Worm (Caenorhabditis elegans) whole organism, young adult: ENCODE results near the gene F42G4.5.

ENCODE experiments used
- B0035.1 ChIP-seq: sonication (generic microtip); optimal IDR thresholded peaks from 2 replicates; lab custom pipeline; 2016; ENCODE audit warnings: missing genetic modification characterization, mild to moderate bottlenecking, missing compliant biosample characterization, missing genotype, missing genetic modification reagents
- F39B2.1 ChIP-seq: fragments of 200-800 bp; sonication (Bioruptor generic); IDR thresholded peaks from 2 replicates; pipeline ENCODE4 v1.3.6; 2022; ENCODE audit warnings: missing genetic modification reagents, missing genetic modification characterization, missing compliant biosample characterization
- F52B5.7 ChIP-seq: sonication (generic microtip); optimal IDR thresholded peaks from 2 replicates; lab custom pipeline; 2016; ENCODE audit warnings: mild to moderate bottlenecking, missing genetic modification characterization, missing compliant biosample characterization
- F55B11.4 ChIP-seq: sonication (generic microtip); optimal IDR thresholded peaks from 2 replicates; lab custom pipeline; 2016; ENCODE audit warnings: missing compliant biosample characterization, missing genetic modification characterization, borderline replicate concordance; ENCODE audit not compliant: insufficient read depth
- K12H6.12 ChIP-seq: fragments of 200-800 bp; sonication (Bioruptor generic); optimal IDR thresholded peaks from 2 replicates; lab custom pipeline; 2018; ENCODE audit warnings: mild to moderate bottlenecking, missing genetic modification characterization, missing compliant biosample characterization
- Y53G8AR.9 ChIP-seq: fragments of 200-800 bp; sonication (Bioruptor generic); conservative IDR thresholded peaks from 2 replicates; pipeline ENCODE4 v1.3.6; 2022; ENCODE audit warnings: missing genetic modification reagents, missing genetic modification characterization, missing compliant biosample characterization
- Y95B8A.8 ChIP-seq: fragments of 200-800 bp; sonication (Bioruptor generic); IDR thresholded peaks from 2 replicates; pipeline ENCODE4 v1.3.6; 2022; ENCODE audit warnings: missing genetic modification reagents, missing genetic modification characterization, missing compliant biosample characterization
- akir-1 ChIP-seq: fragments of 200-800 bp; sonication (Bioruptor generic); optimal IDR thresholded peaks from 2 replicates; lab custom pipeline; 2018; ENCODE audit warnings: mild to moderate bottlenecking, missing genetic modification characterization, moderate library complexity, missing compliant biosample characterization
- ama-1 ChIP-seq, 3 experiments: fragments of 150-350 bp in 1 of 3; sonication (generic microtip) in 2 of 3; optimal IDR thresholded peaks; 2 replicates each; lab custom pipeline; 2014 to 2018; ENCODE audit warnings: missing biosample characterization in 2 of 3, missing genetic modification characterization in 2 of 3, missing genetic modification reagents in 2 of 3
- attf-3 ChIP-seq: fragments of 200-800 bp; sonication (Bioruptor generic); conservative IDR thresholded peaks from 2 replicates; pipeline ENCODE4 v1.3.6; 2022; ENCODE audit warnings: missing genetic modification reagents, missing genetic modification characterization, missing compliant biosample characterization
- cebp-1 ChIP-seq, 2 experiments: fragments of 200-800 bp in 1 of 2; sonication (Bioruptor generic) in 1 of 2; sonication (generic microtip) in 1 of 2; IDR thresholded peaks in 1 of 2; optimal IDR thresholded peaks in 1 of 2; 2 replicates each; pipeline versions ENCODE4 v1.3.6 to Lab custom; 2017 to 2022; ENCODE audit warnings: missing compliant biosample characterization in 2 of 2, missing genetic modification characterization in 2 of 2, mild to moderate bottlenecking in 1 of 2, missing genetic modification reagents in 1 of 2, moderate library complexity in 1 of 2
- ceh-40 ChIP-seq: fragments of 200-800 bp; sonication (Bioruptor generic); IDR thresholded peaks from 2 replicates; pipeline ENCODE4 v1.3.6; 2022; ENCODE audit warnings: missing genetic modification characterization, missing compliant biosample characterization
- ceh-58 ChIP-seq: fragments of 200-800 bp; sonication (Bioruptor generic); IDR thresholded peaks from 2 replicates; pipeline ENCODE4 v1.3.6; 2022; ENCODE audit warnings: missing genetic modification characterization, missing compliant biosample characterization
- ceh-91 ChIP-seq: fragments of 200-800 bp; sonication (Bioruptor generic); IDR thresholded peaks from 2 replicates; pipeline ENCODE4 v1.3.6; 2022; ENCODE audit warnings: missing genetic modification reagents, missing genetic modification characterization, missing compliant biosample characterization
- dox-1 ChIP-seq: fragments of 200-800 bp; sonication (Bioruptor generic); IDR thresholded peaks from 2 replicates; pipeline ENCODE4 v1.3.6; 2022; ENCODE audit warnings: missing genetic modification reagents, missing genetic modification characterization, missing compliant biosample characterization
- dpff-1 ChIP-seq: sonication (generic microtip); optimal IDR thresholded peaks from 2 replicates; lab custom pipeline; 2017; ENCODE audit warnings: mild to moderate bottlenecking, missing genetic modification characterization, missing compliant biosample characterization
- egl-44 ChIP-seq: fragments of 200-800 bp; sonication (Bioruptor generic); IDR thresholded peaks from 2 replicates; pipeline ENCODE4 v1.3.6; 2022; ENCODE audit warnings: missing genetic modification reagents, missing genetic modification characterization, missing compliant biosample characterization
- ets-4 ChIP-seq: fragments of 200-800 bp; sonication (Bioruptor generic); optimal IDR thresholded peaks from 2 replicates; lab custom pipeline; 2018; ENCODE audit warnings: mild to moderate bottlenecking, missing genetic modification characterization, missing compliant biosample characterization
- hmg-1.2 ChIP-seq: fragments of 200-800 bp; sonication (Bioruptor generic); IDR thresholded peaks from 2 replicates; pipeline ENCODE4 v1.3.6; 2022; ENCODE audit warnings: missing genetic modification reagents, missing genetic modification characterization, missing compliant biosample characterization
- hsf-1 ChIP-seq: fragments of 200-800 bp; sonication (Bioruptor generic); IDR thresholded peaks from 2 replicates; pipeline ENCODE4 v1.3.6; 2022; ENCODE audit warnings: missing genetic modification reagents, missing genetic modification characterization, missing compliant biosample characterization
- madf-6 ChIP-seq: fragments of 200-800 bp; sonication (Bioruptor generic); IDR thresholded peaks from 2 replicates; pipeline ENCODE4 v1.3.6; 2022; ENCODE audit warnings: missing genetic modification reagents, missing genetic modification characterization, missing compliant biosample characterization
- madf-8 ChIP-seq: fragments of 200-800 bp; sonication (Bioruptor generic); conservative IDR thresholded peaks from 2 replicates; pipeline ENCODE4 v1.3.6; 2022; ENCODE audit warnings: missing genetic modification reagents, missing genetic modification characterization, missing compliant biosample characterization
- mxl-1 ChIP-seq: sonication (generic microtip); optimal IDR thresholded peaks from 2 replicates; lab custom pipeline; 2016; ENCODE audit warnings: missing genetic modification characterization, missing compliant biosample characterization
- nhr-120 ChIP-seq: fragments of 200-800 bp; sonication (Bioruptor generic); IDR thresholded peaks from 2 replicates; pipeline ENCODE4 v1.3.6; 2022; ENCODE audit warnings: missing genetic modification characterization, missing compliant biosample characterization
- nhr-80 ChIP-seq: sonication (generic microtip); optimal IDR thresholded peaks from 2 replicates; lab custom pipeline; 2016; ENCODE audit warnings: missing genetic modification characterization, missing compliant biosample characterization
- rec-8 ChIP-seq, 2 experiments: sonication (generic microtip); optimal IDR thresholded peaks; 2 replicates each; lab custom pipeline; 2016; ENCODE audit warnings: mild to moderate bottlenecking in 2 of 2, missing genetic modification characterization in 2 of 2, missing genetic modification reagents in 2 of 2, missing genotype in 2 of 2, missing biosample characterization in 1 of 2, missing compliant biosample characterization in 1 of 2, moderate library complexity in 1 of 2
- sdz-38 ChIP-seq: sonication (generic microtip); optimal IDR thresholded peaks from 2 replicates; lab custom pipeline; 2016; ENCODE audit warnings: missing genotype, missing genetic modification characterization, missing compliant biosample characterization
- snpc-3.4 ChIP-seq: sonication (generic microtip); optimal IDR thresholded peaks from 2 replicates; lab custom pipeline; 2017; ENCODE audit warnings: missing genetic modification characterization, mild to moderate bottlenecking, missing compliant biosample characterization, antibody characterized with exemption, moderate library complexity, missing genotype, missing genetic modification reagents
- snpc-4 ChIP-seq, 5 experiments: fragments of 150-350 bp in 1 of 5; sonication (generic microtip) in 4 of 5; optimal IDR thresholded peaks; 2 replicates each; lab custom pipeline; 2014 to 2018; ENCODE audit warnings: missing genetic modification characterization in 5 of 5, missing biosample characterization in 3 of 5, antibody characterized with exemption in 2 of 5, mild to moderate bottlenecking in 2 of 5, missing compliant biosample characterization in 2 of 5, missing genotype in 2 of 5, moderate library complexity in 2 of 5, missing genetic modification reagents in 1 of 5
- somi-1 ChIP-seq: fragments of 200-800 bp; sonication (Bioruptor generic); optimal IDR thresholded peaks from 2 replicates; lab custom pipeline; 2018; ENCODE audit warnings: mild to moderate bottlenecking, missing genetic modification characterization, missing compliant biosample characterization
- sptf-2 ChIP-seq: fragments of 200-800 bp; sonication (Bioruptor generic); optimal IDR thresholded peaks from 2 replicates; lab custom pipeline; 2018; ENCODE audit warnings: mild to moderate bottlenecking, missing genetic modification characterization, missing compliant biosample characterization
- xnd-1 ChIP-seq: sonication (generic microtip); optimal IDR thresholded peaks from 2 replicates; lab custom pipeline; 2016; ENCODE audit warnings: missing genotype, missing genetic modification reagents, missing genetic modification characterization, missing compliant biosample characterization
- zfh-2 ChIP-seq: fragments of 200-800 bp; sonication (Bioruptor generic); conservative IDR thresholded peaks from 2 replicates; pipeline ENCODE4 v1.3.6; 2022; ENCODE audit warnings: missing genetic modification reagents, missing genetic modification characterization, missing compliant biosample characterization

F42G4.5 gene

ce11 chrII:13073102-13073501, at the start of gene F42G4.5:
Gene F42G4.5 (plus strand): TSS chrII:13073480.
- TF ChIP-seq nhr-80 (tag; lab: Kevin White, UChicago) = peak; percentile 93
- no peak for TF ChIP-seq snpc-3.4 (tag; lab: Kevin White, UChicago)

ce11 chrII:13023518-13023917, 49.8 kb upstream of the F42G4.5 start:
- TF ChIP-seq Y53G8AR.9 (GFP tag; lab: Robert Waterston, UW) (no peak), zfh-2 (GFP tag; lab: Robert Waterston, UW) (peak; percentile 51; the same call in 1 of the 2 replicates), F52B5.7 (tag; lab: Kevin White, UChicago) (no peak)

- TF ChIP-seq attf-3 = no peak
- no peak for TF ChIP-seq rec-8 (tag; optimal IDR thresholded peaks at IDR 0.05; lab: Kevin White, UChicago)
- no peak for TF ChIP-seq madf-6 (GFP tag; lab: Robert Waterston, UW)
- TF ChIP-seq hsf-1 = no peak
- TF ChIP-seq ceh-91 (GFP tag; lab: Robert Waterston, UW) = no peak
- TF ChIP-seq nhr-120 (GFP tag; lab: Robert Waterston, UW) = no peak
- TF ChIP-seq snpc-4 (GFP tag; optimal IDR thresholded peaks at IDR 0.05; lab: Kevin White, UChicago) = no peak
- TF ChIP-seq snpc-4 (tag; optimal IDR thresholded peaks at IDR 0.05; lab: Kevin White, UChicago) = no peak
- no peak for TF ChIP-seq ceh-40
- no peak for TF ChIP-seq egl-44
- no peak for TF ChIP-seq Y95B8A.8 (GFP tag; lab: Robert Waterston, UW)
- TF ChIP-seq dpff-1 (tag; lab: Kevin White, UChicago) = no peak
- TF ChIP-seq xnd-1 (tag; lab: Kevin White, UChicago) = no peak
- peak; percentile 34; the same call in 1 of the 2 replicates for TF ChIP-seq hmg-1.2 (GFP tag; lab: Robert Waterston, UW)
- TF ChIP-seq nhr-80 (tag; lab: Kevin White, UChicago) = peak; percentile 66
- no peak for TF ChIP-seq F55B11.4 (tag; lab: Kevin White, UChicago)
- TF ChIP-seq ets-4 (GFP tag; lab: Kevin White, UChicago) = no peak
- no peak for TF ChIP-seq madf-8 (GFP tag; lab: Robert Waterston, UW)
- TF ChIP-seq mxl-1 = no peak
- no peak for TF ChIP-seq ama-1 (optimal IDR thresholded peaks at IDR 0.05; lab: Kevin White, UChicago)
- no peak for TF ChIP-seq ama-1 (GFP tag; optimal IDR thresholded peaks at IDR 0.05; lab: Kevin White, UChicago)
- no peak for TF ChIP-seq K12H6.12 (tag; lab: Kevin White, UChicago)
- TF ChIP-seq ceh-58 = no peak
- no peak for TF ChIP-seq F39B2.1 (GFP tag; lab: Robert Waterston, UW)
- TF ChIP-seq somi-1 (GFP tag; lab: Kevin White, UChicago) = no peak
- peak; percentile 33; the same call in 1 of the 2 replicates for TF ChIP-seq dox-1 (GFP tag; lab: Robert Waterston, UW)
- TF ChIP-seq akir-1 = no peak
- TF ChIP-seq sptf-2 (GFP tag; lab: Kevin White, UChicago) = no peak
- TF ChIP-seq cebp-1 (GFP tag; IDR thresholded peaks at IDR 0.05; lab: Robert Waterston, UW) = no peak
- peak; percentile 27 for TF ChIP-seq cebp-1 (tag; optimal IDR thresholded peaks at IDR 0.05; lab: Kevin White, UChicago)
- no peak for TF ChIP-seq B0035.1
- TF ChIP-seq sdz-38 = no peak
Observed at ce11 chrII:13025794-13026412, 47.4 kb upstream of the F42G4.5 start, which contains the start of gene max-2. Gene max-2 (minus strand): TSS chrII:13025844.
